Worm (Caenorhabditis elegans): ENCODE results near the gene yju-2.

DNA sequence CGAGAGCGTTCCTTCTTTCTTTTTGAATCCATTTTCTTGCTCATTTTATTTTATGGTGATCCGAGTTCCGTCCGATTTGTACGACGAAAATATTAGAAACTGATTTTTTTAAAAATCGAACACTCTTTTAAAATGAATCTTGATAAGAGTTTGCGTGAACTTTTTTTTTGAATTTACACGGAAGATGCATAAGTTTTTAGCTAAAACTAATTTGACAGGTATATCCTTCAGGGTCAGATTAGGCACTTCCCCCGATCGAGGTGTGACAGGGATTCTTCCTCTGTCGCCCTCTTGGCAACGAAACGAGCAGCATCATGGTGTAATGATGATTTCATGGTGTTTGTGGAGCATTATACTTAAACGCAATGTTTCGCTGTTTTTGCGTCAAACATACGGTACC is 11.2 kb downstream of the yju-2 start, which contains the start of gene F37C12.18:
- TF ChIP-seq nhr-11 (tag; optimal IDR thresholded peaks at IDR 0.05), result no peak
- no peak for TF ChIP-seq tbx-2 (tag; optimal IDR thresholded peaks at IDR 0.05)
- TF ChIP-seq elt-2 (tag; optimal IDR thresholded peaks at IDR 0.05), result no peak
- TF ChIP-seq F13H6.1 (tag; optimal IDR thresholded peaks at IDR 0.05), result no peak
- TF ChIP-seq pha-2 (tag; optimal IDR thresholded peaks at IDR 0.05), result no peak
- TF ChIP-seq lin-11 (tag; optimal IDR thresholded peaks at IDR 0.05), result no peak
- TF ChIP-seq ceh-9 (tag; optimal IDR thresholded peaks at IDR 0.05), result no peak
- no peak for TF ChIP-seq ceh-48 (tag; optimal IDR thresholded peaks at IDR 0.05)
- no peak for TF ChIP-seq lim-6 (tag; optimal IDR thresholded peaks at IDR 0.05)
- TF ChIP-seq hlh-13 (GFP tag; optimal IDR thresholded peaks at IDR 0.05), result no peak
- TF ChIP-seq ceh-31 (tag; optimal IDR thresholded peaks at IDR 0.05), result no peak
- TF ChIP-seq nfya-1 (tag; optimal IDR thresholded peaks at IDR 0.05), result no peak
- TF ChIP-seq pqm-1 (tag; optimal IDR thresholded peaks at IDR 0.05), result no peak
- TF ChIP-seq pag-3 (tag; optimal IDR thresholded peaks at IDR 0.05; ENCODE audit: borderline replicate concordance), result no peak
